Fruit fly (Drosophila melanogaster): ENCODE data around the gene CG6845.

- TF ChIP-seq Sp1 (GFP tag; optimal IDR thresholded peaks at IDR 0.05): peak; percentile 5
- no peak for TF ChIP-seq usp (GFP tag; optimal IDR thresholded peaks at IDR 0.05)
- TF ChIP-seq Abd-B (GFP tag; optimal IDR thresholded peaks at IDR 0.05): no peak
These were observed 6.4 kb upstream of the CG6845 start for dm6 chr3L:139574-140567.

Data from whole organism, wandering third instar larva.